Worm (Caenorhabditis elegans) whole organism, L1 larva: ENCODE measurements around the gene F08C6.5.

Experiments used
- F16B12.6 ChIP-seq: fragments of 150-350 bp; optimal IDR thresholded peaks from 2 replicates; lab custom pipeline; 2014; ENCODE audit warnings: missing biosample characterization, missing genetic modification characterization
- aly-2 ChIP-seq: fragments of 150-350 bp; optimal IDR thresholded peaks from 2 replicates; lab custom pipeline; 2014; ENCODE audit warnings: missing biosample characterization, missing genetic modification characterization
- ceh-63 ChIP-seq: fragments of 200-800 bp; sonication (Bioruptor generic); optimal IDR thresholded peaks from 2 replicates; lab custom pipeline; 2018; ENCODE audit warnings: mild to moderate bottlenecking, missing genetic modification characterization, missing compliant biosample characterization
- ceh-8 ChIP-seq: fragments of 200-800 bp; sonication (Bioruptor generic); optimal IDR thresholded peaks from 2 replicates; lab custom pipeline; 2018; ENCODE audit warnings: mild to moderate bottlenecking, missing genetic modification characterization, moderate library complexity, missing compliant biosample characterization
- ceh-90 ChIP-seq: sonication (generic microtip); optimal IDR thresholded peaks from 2 replicates; lab custom pipeline; 2016; ENCODE audit warnings: missing genetic modification characterization, missing compliant biosample characterization
- ces-1 ChIP-seq: fragments of 150-350 bp; optimal IDR thresholded peaks from 2 replicates; lab custom pipeline; 2014; ENCODE audit warnings: missing biosample characterization, missing genetic modification reagents, missing genetic modification characterization
- dpl-1 ChIP-seq, 3 experiments: fragments of 150-350 bp in 2 of 3; sonication (generic microtip) in 1 of 3; optimal IDR thresholded peaks; 2 replicates each; lab custom pipeline; 2014 to 2017; ENCODE audit warnings: missing biosample characterization in 3 of 3, missing genetic modification characterization in 3 of 3, missing genetic modification reagents in 3 of 3
- efl-1 ChIP-seq, 4 experiments: fragments of 150-350 bp; optimal IDR thresholded peaks in 3 of 4; peaks in 1 of 4; 1 replicate in 1 of 4; 2 replicates in 3 of 4; lab custom pipeline; 2014; ENCODE audit warnings: missing biosample characterization in 2 of 4, missing genetic modification characterization in 2 of 4, missing genetic modification reagents in 2 of 4
- efl-3 ChIP-seq: fragments of 200-800 bp; sonication (Bioruptor generic); optimal IDR thresholded peaks from 2 replicates; lab custom pipeline; 2018; ENCODE audit warnings: mild to moderate bottlenecking, missing genetic modification characterization, missing compliant biosample characterization
- egl-13 ChIP-seq: sonication (generic microtip); optimal IDR thresholded peaks from 2 replicates; lab custom pipeline; 2016; ENCODE audit warnings: missing genotype, missing genetic modification reagents, missing genetic modification characterization, missing compliant biosample characterization
- elt-2 ChIP-seq: sonication (generic microtip); optimal IDR thresholded peaks from 2 replicates; lab custom pipeline; 2016; ENCODE audit warnings: missing genetic modification characterization, mild to moderate bottlenecking, inconsistent platforms, missing compliant biosample characterization, missing genetic modification reagents
- elt-3 ChIP-seq, 6 experiments: fragments of 150-350 bp in 1 of 6; sonication (generic microtip); optimal IDR thresholded peaks; 2 replicates each; lab custom pipeline; 2017 to 2018; ENCODE audit warnings: missing biosample characterization in 6 of 6, missing genetic modification characterization in 6 of 6, inconsistent platforms in 1 of 6
- fkh-10 ChIP-seq: sonication (generic microtip); optimal IDR thresholded peaks from 2 replicates; lab custom pipeline; 2017; ENCODE audit warnings: missing biosample characterization, missing genetic modification reagents, missing genetic modification characterization
- fkh-8 ChIP-seq: sonication (generic microtip); optimal IDR thresholded peaks from 2 replicates; lab custom pipeline; 2016; ENCODE audit warnings: mild to moderate bottlenecking, missing genetic modification characterization, missing compliant biosample characterization
- hlh-4 ChIP-seq: sonication (generic microtip); optimal IDR thresholded peaks from 2 replicates; lab custom pipeline; 2016; ENCODE audit warnings: mild to moderate bottlenecking, missing genetic modification characterization, missing compliant biosample characterization
- hpl-2 ChIP-seq: fragments of 150-350 bp; optimal IDR thresholded peaks from 2 replicates; lab custom pipeline; 2014; ENCODE audit warnings: missing biosample characterization, missing genetic modification reagents, missing genetic modification characterization
- lin-14 ChIP-seq: fragments of 200-800 bp; sonication (Bioruptor generic); optimal IDR thresholded peaks from 2 replicates; lab custom pipeline; 2018; ENCODE audit warnings: mild to moderate bottlenecking, missing genetic modification characterization, moderate library complexity, missing compliant biosample characterization
- lin-15B ChIP-seq: fragments of 150-350 bp; sonication (generic microtip); optimal IDR thresholded peaks from 3 replicates; lab custom pipeline; 2014; ENCODE audit warnings: missing biosample characterization, missing genetic modification characterization
- lin-35 ChIP-seq, 2 experiments: fragments of 150-350 bp; optimal IDR thresholded peaks; 2 replicates each; lab custom pipeline; 2014; ENCODE audit warnings: missing biosample characterization in 2 of 2, missing genetic modification characterization in 2 of 2, missing genetic modification reagents in 2 of 2
- lin-39 ChIP-seq: fragments of 150-350 bp; optimal IDR thresholded peaks from 2 replicates; lab custom pipeline; 2014; ENCODE audit warnings: missing biosample characterization, missing genetic modification reagents, missing genetic modification characterization
- lsy-2 ChIP-seq, 2 experiments: fragments of 150-350 bp; optimal IDR thresholded peaks; 2 replicates each; lab custom pipeline; 2014; ENCODE audit warnings: missing biosample characterization in 2 of 2, missing genetic modification characterization in 2 of 2
- nhr-12 ChIP-seq: sonication (generic microtip); optimal IDR thresholded peaks from 2 replicates; lab custom pipeline; 2017; ENCODE audit warnings: missing biosample characterization, missing genetic modification characterization
- nhr-47 ChIP-seq: sonication (generic microtip); optimal IDR thresholded peaks from 2 replicates; lab custom pipeline; 2016; ENCODE audit warnings: mild to moderate bottlenecking, missing genetic modification characterization, moderate library complexity, missing compliant biosample characterization
- nhr-71 ChIP-seq: sonication (generic microtip); optimal IDR thresholded peaks from 2 replicates; lab custom pipeline; 2016; ENCODE audit warnings: mild to moderate bottlenecking, missing genetic modification characterization, moderate library complexity, missing compliant biosample characterization
- nhr-84 ChIP-seq: sonication (generic microtip); optimal IDR thresholded peaks from 2 replicates; lab custom pipeline; 2017; ENCODE audit warnings: missing biosample characterization, missing genetic modification characterization
- pqm-1 ChIP-seq: sonication (generic microtip); optimal IDR thresholded peaks from 3 replicates; lab custom pipeline; 2017; ENCODE audit warnings: missing biosample characterization, missing genetic modification characterization
- rnt-1 ChIP-seq: sonication (generic microtip); optimal IDR thresholded peaks from 2 replicates; lab custom pipeline; 2016; ENCODE audit warnings: mild to moderate bottlenecking, missing genetic modification characterization, moderate library complexity, missing compliant biosample characterization
- snpc-4 ChIP-seq: fragments of 150-350 bp; optimal IDR thresholded peaks from 2 replicates; lab custom pipeline; 2014; ENCODE audit warnings: missing biosample characterization, missing genetic modification characterization
- sptf-1 ChIP-seq: fragments of 150-350 bp; optimal IDR thresholded peaks from 2 replicates; lab custom pipeline; 2014; ENCODE audit warnings: missing biosample characterization, missing genetic modification characterization
- sup-37 ChIP-seq: fragments of 200-800 bp; sonication (Bioruptor generic); optimal IDR thresholded peaks from 2 replicates; lab custom pipeline; 2018; ENCODE audit warnings: mild to moderate bottlenecking, missing genetic modification characterization, missing compliant biosample characterization
- swsn-7 ChIP-seq: sonication (generic microtip); optimal IDR thresholded peaks from 2 replicates; lab custom pipeline; 2016; ENCODE audit warnings: missing genetic modification characterization, missing compliant biosample characterization
- unc-130 ChIP-seq: fragments of 150-350 bp; optimal IDR thresholded peaks from 2 replicates; lab custom pipeline; 2017; ENCODE audit warnings: missing biosample characterization, missing genetic modification characterization, inconsistent platforms
- unc-30 ChIP-seq: sonication (generic microtip); optimal IDR thresholded peaks from 2 replicates; lab custom pipeline; 2017; ENCODE audit warnings: missing biosample characterization, missing genetic modification characterization
- xbp-1 ChIP-seq: sonication (generic microtip); optimal IDR thresholded peaks from 2 replicates; lab custom pipeline; 2016; ENCODE audit warnings: missing genetic modification characterization, missing compliant biosample characterization
- zip-4 ChIP-seq: fragments of 200-800 bp; sonication (Bioruptor generic); optimal IDR thresholded peaks from 2 replicates; lab custom pipeline; 2018; ENCODE audit warnings: mild to moderate bottlenecking, missing genetic modification characterization, moderate library complexity, missing compliant biosample characterization

The F08C6.5 gene

DNA sequence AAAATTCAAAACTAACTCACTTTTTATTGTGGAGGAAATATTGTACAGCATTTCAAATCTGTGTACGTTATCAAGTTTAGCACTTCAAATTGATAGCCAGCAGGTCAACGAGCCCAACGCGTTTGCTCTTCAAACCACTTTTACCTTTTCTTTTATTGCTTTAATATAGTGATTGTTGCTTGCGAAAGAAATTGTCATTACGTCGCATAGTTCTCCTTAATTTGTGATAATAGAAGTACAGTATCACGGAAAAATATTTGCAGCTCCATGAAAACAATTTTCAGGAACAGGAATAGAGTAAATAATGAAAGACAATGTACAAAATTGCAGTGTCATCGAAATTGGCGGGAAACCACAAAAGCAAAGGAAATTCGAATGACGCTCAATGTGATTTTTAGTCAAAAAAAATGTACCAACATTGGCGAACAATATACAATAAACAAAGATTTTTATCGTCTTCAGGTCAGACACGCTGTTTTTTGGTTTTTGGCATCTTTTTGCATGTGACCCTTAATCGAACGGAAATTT lies at the start of gene F08C6.5, which contains the start of gene PDB1.1:
F08C6.5 (plus strand) TSS at position 478 of the 528 bp plus-strand sequence.
PDB1.1 (minus strand) TSS at position 158 of the 528 bp plus-strand sequence.
- TF ChIP-seq fkh-10, result no peak
- TF ChIP-seq efl-3, result no peak
- TF ChIP-seq sup-37 (GFP tag; lab: Kevin White, UChicago), result no peak
- no peak for TF ChIP-seq hlh-4 (tag; lab: Kevin White, UChicago)
- peak; percentile 43 for TF ChIP-seq elt-2
- no peak for TF ChIP-seq dpl-1 (GFP tag; optimal IDR thresholded peaks at IDR 0.05; lab: Kevin White, UChicago)
- no peak for TF ChIP-seq swsn-7 (tag; lab: Kevin White, UChicago)
- no peak for TF ChIP-seq ceh-63
- no peak for TF ChIP-seq snpc-4 (tag; lab: Kevin White, UChicago)

DNA sequence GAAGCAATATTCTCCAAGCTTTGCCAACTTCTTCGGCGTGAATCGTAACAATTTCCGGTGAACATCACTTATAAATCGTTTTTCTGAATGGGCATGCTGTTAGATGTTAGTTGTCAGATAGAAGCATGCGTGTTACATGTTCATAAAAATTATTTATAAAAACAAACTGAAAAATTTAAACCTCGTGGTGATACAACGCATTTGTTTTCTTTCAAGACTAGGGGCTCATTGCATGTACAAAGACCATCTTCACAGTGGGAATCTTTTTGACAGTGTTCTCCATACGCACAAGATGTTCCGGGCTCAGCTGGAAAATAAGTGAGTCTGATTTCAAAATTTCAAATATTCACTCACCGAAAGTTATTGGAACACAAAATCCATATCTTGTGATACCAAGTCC lies 46.5 kb upstream of the F08C6.5 start:
- TF ChIP-seq lin-39 (tag; lab: Kevin White, UChicago), result no peak
- TF ChIP-seq efl-1 (optimal IDR thresholded peaks at IDR 0.05; lab: Kevin White, UChicago), result no peak
- TF ChIP-seq efl-1 (GFP tag; optimal IDR thresholded peaks at IDR 0.05 in 1 of 2; lab: Kevin White, UChicago), result peak in 1 of 2 experiments; percentile 82
- no peak for TF ChIP-seq snpc-4 (tag; lab: Kevin White, UChicago)
- TF ChIP-seq F16B12.6 (tag; lab: Kevin White, UChicago), result no peak
- no peak for TF ChIP-seq unc-30 (tag; lab: Kevin White, UChicago)
- TF ChIP-seq nhr-47, result no peak
- no peak for TF ChIP-seq nhr-84 (tag; lab: Kevin White, UChicago)
- TF ChIP-seq lsy-2 (tag; optimal IDR thresholded peaks at IDR 0.05; lab: Kevin White, UChicago), result no peak

DNA sequence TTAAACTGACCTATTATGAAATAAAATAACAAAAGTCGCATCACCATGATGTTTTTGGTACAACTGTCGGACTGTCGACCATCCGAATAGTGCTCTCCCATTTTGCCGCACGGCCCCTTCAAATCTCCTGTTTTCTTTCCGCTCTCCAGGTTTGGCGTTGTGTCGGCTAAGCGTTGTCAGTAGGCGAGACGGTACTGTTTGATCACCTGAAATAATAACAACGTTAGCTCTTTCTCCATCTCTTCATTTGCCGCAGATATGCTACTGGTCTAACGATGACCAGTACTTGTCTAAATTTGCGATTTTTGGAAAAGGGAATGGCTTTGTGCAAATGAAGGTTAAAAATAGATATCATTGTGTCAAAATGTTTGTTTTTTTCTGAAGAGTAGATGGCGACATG lies 39.6 kb upstream of the F08C6.5 start, which contains the start of gene chts-1:
chts-1 (minus strand) TSS at position 101 of the 400 bp plus-strand sequence.
- no peak for TF ChIP-seq fkh-8 (tag; lab: Kevin White, UChicago)
- no peak for TF ChIP-seq lin-15B (tag; lab: Kevin White, UChicago)
- TF ChIP-seq egl-13 (tag; lab: Kevin White, UChicago), result no peak
- TF ChIP-seq lin-39 (tag; lab: Kevin White, UChicago), result no peak
- no peak for TF ChIP-seq nhr-84 (tag; lab: Kevin White, UChicago)
- no peak for TF ChIP-seq zip-4 (GFP tag; lab: Kevin White, UChicago)
- TF ChIP-seq elt-3 (tag; optimal IDR thresholded peaks at IDR 0.05; lab: Kevin White, UChicago), result no peak
- no peak for TF ChIP-seq ceh-8 (GFP tag; lab: Kevin White, UChicago)
- TF ChIP-seq sptf-1 (tag; lab: Kevin White, UChicago), result no peak
- no peak for TF ChIP-seq nhr-12
- TF ChIP-seq ceh-90 (tag; lab: Kevin White, UChicago), result no peak
- TF ChIP-seq xbp-1, result no peak
- TF ChIP-seq nhr-47, result no peak
- no peak for TF ChIP-seq lin-14 (GFP tag; lab: Kevin White, UChicago)
- TF ChIP-seq nhr-71 (tag; lab: Kevin White, UChicago), result no peak
- no peak for TF ChIP-seq unc-130

DNA sequence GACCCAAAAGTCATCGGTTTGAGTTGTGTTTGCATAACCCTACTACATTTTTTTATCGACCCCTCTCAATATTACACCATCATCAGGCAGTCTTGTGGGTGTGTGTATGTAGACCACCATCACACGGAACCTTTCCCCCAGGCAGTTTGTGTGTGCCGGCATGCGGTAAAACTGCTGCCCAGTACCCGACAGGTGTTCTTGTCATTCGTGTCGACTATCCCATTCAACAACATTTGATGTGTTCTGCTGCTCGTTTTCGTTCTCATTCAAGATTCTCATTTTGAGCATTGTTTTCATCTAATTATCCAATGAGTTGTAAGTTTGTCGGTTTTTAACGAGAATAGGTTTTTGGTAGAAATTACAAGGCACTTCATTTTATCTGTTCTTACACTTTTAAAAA lies 36.6 kb upstream of the F08C6.5 start:
- TF ChIP-seq unc-30 (tag; lab: Kevin White, UChicago) (no peak), hpl-2 (GFP tag; lab: Kevin White, UChicago) (no peak), lin-35 (GFP tag; optimal IDR thresholded peaks at IDR 0.05; lab: Kevin White, UChicago) (no peak), elt-3 (tag; optimal IDR thresholded peaks at IDR 0.05; lab: Kevin White, UChicago) (no peak), ces-1 (no peak), pqm-1 (tag; lab: Kevin White, UChicago) (no peak), rnt-1 (tag; lab: Kevin White, UChicago) (peak; percentile 45), efl-1 (optimal IDR thresholded peaks at IDR 0.05; lab: Kevin White, UChicago) (no peak), efl-1 (GFP tag; optimal IDR thresholded peaks at IDR 0.05 in 1 of 2; lab: Kevin White, UChicago) (peak in 1 of 2 experiments; percentile 42), aly-2 (tag; lab: Kevin White, UChicago) (no peak)
